Worm (Caenorhabditis elegans) whole organism, midembryonic: ENCODE results near the gene F36A4.5.

Experiments
- T22C8.4 ChIP-seq: fragments of 200-800 bp; sonication (Bioruptor generic); IDR thresholded peaks from 2 replicates; pipeline ENCODE4 v1.3.6; 2022; ENCODE audit warnings: missing genetic modification characterization, missing compliant biosample characterization
- cog-1 ChIP-seq: sonication (generic microtip); optimal IDR thresholded peaks from 2 replicates; lab custom pipeline; 2016; ENCODE audit warnings: missing genetic modification characterization, missing compliant biosample characterization
- flt-1 ChIP-seq: fragments of 200-800 bp; sonication (Bioruptor generic); IDR thresholded peaks from 2 replicates; pipeline ENCODE4 v1.3.6; 2022; ENCODE audit warnings: missing genetic modification characterization, missing compliant biosample characterization
- klf-2 ChIP-seq: fragments of 200-800 bp; sonication (Bioruptor generic); conservative IDR thresholded peaks from 2 replicates; pipeline ENCODE4 v1.3.6; 2022; ENCODE audit warnings: missing genetic modification reagents, missing genetic modification characterization, missing compliant biosample characterization
- med-1 ChIP-seq: sonication (generic microtip); optimal IDR thresholded peaks from 2 replicates; lab custom pipeline; 2017; ENCODE audit warnings: missing genetic modification characterization, mild to moderate bottlenecking, missing compliant biosample characterization, antibody characterized with exemption, missing genetic modification reagents; ENCODE audit not compliant: insufficient read depth
- ref-1 ChIP-seq: fragments of 200-800 bp; sonication (Bioruptor generic); conservative IDR thresholded peaks from 2 replicates; pipeline ENCODE4 v1.3.6; 2022; ENCODE audit warnings: missing genetic modification reagents, missing genetic modification characterization, missing compliant biosample characterization
- tab-1 ChIP-seq: fragments of 200-800 bp; sonication (Bioruptor generic); IDR thresholded peaks from 2 replicates; pipeline ENCODE4 v1.3.6; 2022; ENCODE audit warnings: missing genetic modification characterization, missing compliant biosample characterization
- ztf-23 ChIP-seq: fragments of 200-800 bp; sonication (Bioruptor generic); IDR thresholded peaks from 2 replicates; pipeline ENCODE4 v1.3.6; 2022; ENCODE audit warnings: missing genetic modification reagents, missing genetic modification characterization, missing compliant biosample characterization
- ztf-29 ChIP-seq: fragments of 200-800 bp; sonication (Bioruptor generic); IDR thresholded peaks from 2 replicates; pipeline ENCODE4 v1.3.6; 2022; ENCODE audit warnings: missing genetic modification reagents, missing genetic modification characterization, missing compliant biosample characterization

The F36A4.5 gene

DNA sequence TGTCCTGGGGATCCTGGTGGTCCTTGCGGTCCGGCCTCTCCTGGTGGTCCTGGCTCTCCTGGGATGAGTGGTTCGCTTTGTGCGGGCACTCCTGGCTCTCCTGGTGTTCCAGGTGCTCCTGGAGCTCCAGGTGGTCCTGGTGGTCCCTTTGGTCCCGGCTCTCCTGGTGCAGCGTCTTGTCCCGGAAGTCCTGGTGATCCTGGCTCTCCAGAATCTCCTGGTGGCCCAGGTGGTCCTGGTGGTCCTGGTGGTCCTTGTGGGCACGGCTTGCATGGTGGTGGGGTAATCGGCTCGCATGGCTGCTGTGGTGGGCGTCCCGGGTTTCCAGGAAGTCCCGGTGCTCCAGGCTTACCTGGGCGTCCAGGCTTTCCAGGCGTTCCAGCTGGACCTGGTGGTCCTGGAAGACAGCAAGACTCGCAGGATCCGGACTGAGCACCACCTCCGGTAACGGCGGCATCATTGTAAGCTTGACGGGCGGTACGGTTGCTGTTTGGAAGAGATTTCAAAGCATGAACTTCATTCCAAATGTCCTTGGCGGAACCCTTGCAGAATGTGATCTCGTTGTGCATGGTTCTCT lies 21.4 kb upstream of the F36A4.5 start:
- TF ChIP-seq ref-1 (GFP tag; lab: Robert Waterston, UW) (no peak), klf-2 (no peak), cog-1 (tag; lab: Kevin White, UChicago) (no peak), flt-1 (GFP tag; lab: Robert Waterston, UW) (peak; percentile 5; the same call in 1 of the 2 replicates), ztf-29 (GFP tag; lab: Robert Waterston, UW) (no peak), ztf-23 (no peak), med-1 (GFP tag; lab: Kevin White, UChicago) (no peak)

DNA sequence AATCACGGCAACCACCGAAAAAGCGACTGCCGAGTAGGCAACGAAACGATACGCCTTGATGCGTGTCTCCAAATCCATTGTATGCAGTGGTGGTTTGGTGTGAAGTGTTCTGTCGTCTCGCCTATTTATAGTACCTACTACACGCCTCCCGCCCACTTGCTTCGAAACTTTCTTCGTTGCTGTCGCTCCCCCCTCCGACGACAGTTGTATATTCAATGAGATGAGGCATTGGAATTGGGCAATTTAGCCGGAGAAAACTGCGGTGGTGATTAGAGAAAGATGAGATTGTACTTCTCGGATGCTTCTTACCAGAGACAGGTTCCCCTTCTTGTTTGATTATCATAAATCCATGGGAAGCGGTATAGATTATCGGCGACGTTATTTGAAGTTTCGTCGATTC lies 20.8 kb upstream of the F36A4.5 start, which contains the start of gene col-34:
Gene col-34, minus strand, starts transcription at position 101 of the 400 bp plus-strand sequence.
- TF ChIP-seq T22C8.4: no peak
- no peak for TF ChIP-seq ref-1 (GFP tag; lab: Robert Waterston, UW)
- no peak for TF ChIP-seq flt-1 (GFP tag; lab: Robert Waterston, UW)
- TF ChIP-seq cog-1 (tag; lab: Kevin White, UChicago): no peak
- TF ChIP-seq tab-1: no peak
- TF ChIP-seq klf-2: no peak

DNA sequence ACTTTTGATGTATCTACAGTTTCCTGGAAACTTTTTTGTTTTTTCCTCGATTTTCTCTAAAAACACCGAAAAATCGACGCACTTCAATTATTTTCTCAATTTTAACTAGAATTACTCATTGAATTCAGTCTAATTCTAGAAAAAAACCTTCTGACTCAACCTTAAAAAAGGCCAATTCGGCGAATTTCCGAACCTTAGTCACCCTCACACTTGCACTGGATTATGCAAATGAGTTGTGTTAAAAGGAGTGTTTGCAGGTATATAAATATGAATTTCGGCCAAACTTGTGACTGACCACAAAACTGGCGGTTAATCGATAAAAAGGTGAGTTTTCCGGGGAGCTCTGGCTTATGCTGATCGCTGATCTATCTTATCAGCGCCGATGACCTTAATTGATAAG lies 18.8 kb upstream of the F36A4.5 start, which contains the start of gene ttr-20:
Gene ttr-20, plus strand, starts transcription at position 301 of the 400 bp plus-strand sequence.
- TF ChIP-seq ztf-23 (no peak), ztf-29 (GFP tag; lab: Robert Waterston, UW) (no peak), tab-1 (no peak), klf-2 (no peak), flt-1 (GFP tag; lab: Robert Waterston, UW) (no peak), med-1 (GFP tag; lab: Kevin White, UChicago) (no peak), ref-1 (GFP tag; lab: Robert Waterston, UW) (no peak), cog-1 (tag; lab: Kevin White, UChicago) (no peak), T22C8.4 (no peak)

DNA sequence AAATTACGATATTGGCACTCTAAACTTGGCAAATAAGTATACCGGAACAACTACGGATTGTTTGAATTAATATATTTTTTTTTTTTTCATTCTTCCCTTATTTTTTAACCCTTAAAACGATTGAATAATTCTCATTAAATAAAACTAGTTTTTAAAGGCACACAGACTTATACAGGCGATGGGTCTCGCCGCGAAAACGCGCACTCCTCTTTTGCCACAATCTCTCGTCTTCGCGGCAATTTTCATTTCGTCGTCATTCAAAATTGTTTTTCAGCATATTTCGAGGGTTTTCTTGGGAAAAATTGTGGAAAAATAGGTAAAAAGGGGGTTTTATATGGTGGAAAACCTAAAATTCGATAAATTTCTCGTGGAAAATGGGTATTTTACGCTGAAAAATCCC lies 18.0 kb upstream of the F36A4.5 start:
- TF ChIP-seq T22C8.4 (no peak), ref-1 (GFP tag; lab: Robert Waterston, UW) (no peak), cog-1 (tag; lab: Kevin White, UChicago) (no peak), med-1 (GFP tag; lab: Kevin White, UChicago) (no peak), flt-1 (GFP tag; lab: Robert Waterston, UW) (no peak)

DNA sequence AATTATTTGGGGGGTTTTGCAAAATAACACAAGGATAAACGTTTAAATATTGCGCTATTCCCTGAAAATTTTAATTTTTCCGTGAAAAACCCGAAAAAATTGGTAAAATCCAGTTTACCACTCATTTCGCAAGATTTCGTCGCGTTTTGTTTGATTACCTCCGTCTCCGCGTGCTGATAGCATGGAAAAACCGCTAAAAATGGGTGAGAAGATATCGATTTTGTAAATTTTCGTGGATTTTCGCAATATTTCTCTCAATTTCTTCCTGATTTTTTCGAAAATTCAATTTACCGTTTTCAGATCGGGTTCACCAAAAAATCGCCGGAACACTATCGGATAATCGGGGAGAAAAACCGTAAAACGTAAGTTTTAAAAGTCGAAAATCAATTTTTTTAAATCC lies 17.6 kb upstream of the F36A4.5 start, which contains the start of gene ama-1:
Gene ama-1, plus strand, starts transcription at position 301 of the 400 bp plus-strand sequence.
- TF ChIP-seq med-1 (GFP tag; lab: Kevin White, UChicago): no peak
- no peak for TF ChIP-seq cog-1 (tag; lab: Kevin White, UChicago)
- no peak for TF ChIP-seq ztf-23
- TF ChIP-seq flt-1 (GFP tag; lab: Robert Waterston, UW): no peak
- TF ChIP-seq ref-1 (GFP tag; lab: Robert Waterston, UW): no peak
- no peak for TF ChIP-seq tab-1
- TF ChIP-seq klf-2: no peak
- no peak for TF ChIP-seq T22C8.4
- TF ChIP-seq ztf-29 (GFP tag; lab: Robert Waterston, UW): no peak

DNA sequence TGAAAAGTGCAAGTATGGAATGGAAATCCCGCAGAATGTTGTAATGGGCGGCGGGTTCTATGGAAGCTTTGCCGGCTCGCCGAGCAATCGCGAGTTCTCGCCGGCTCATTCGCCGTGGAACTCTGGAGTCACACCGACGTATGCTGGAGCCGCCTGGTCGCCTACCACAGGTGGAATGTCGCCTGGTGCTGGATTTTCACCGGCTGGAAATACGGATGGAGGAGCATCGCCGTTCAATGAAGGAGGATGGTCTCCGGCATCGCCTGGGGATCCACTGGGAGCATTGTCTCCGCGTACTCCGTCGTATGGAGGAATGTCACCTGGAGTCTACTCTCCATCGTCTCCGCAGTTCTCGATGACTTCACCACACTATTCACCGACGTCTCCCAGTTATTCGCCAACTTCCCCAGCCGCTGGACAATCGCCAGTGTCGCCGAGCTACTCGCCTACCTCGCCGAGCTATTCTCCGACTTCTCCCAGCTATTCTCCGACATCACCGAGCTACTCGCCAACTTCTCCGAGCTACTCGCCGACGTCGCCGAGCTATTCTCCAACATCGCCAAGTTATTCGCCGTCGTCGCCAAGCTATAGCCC lies 10.2 kb upstream of the F36A4.5 start:
- no peak for TF ChIP-seq ref-1 (GFP tag; lab: Robert Waterston, UW)
- no peak for TF ChIP-seq med-1 (GFP tag; lab: Kevin White, UChicago)
- TF ChIP-seq flt-1 (GFP tag; lab: Robert Waterston, UW): no peak
- TF ChIP-seq cog-1 (tag; lab: Kevin White, UChicago): no peak
- TF ChIP-seq ztf-29 (GFP tag; lab: Robert Waterston, UW): no peak
- TF ChIP-seq ztf-23: no peak
- 0 out of 2 replicates have a peak, but pooled peaks have one; percentile 37 for TF ChIP-seq klf-2

DNA sequence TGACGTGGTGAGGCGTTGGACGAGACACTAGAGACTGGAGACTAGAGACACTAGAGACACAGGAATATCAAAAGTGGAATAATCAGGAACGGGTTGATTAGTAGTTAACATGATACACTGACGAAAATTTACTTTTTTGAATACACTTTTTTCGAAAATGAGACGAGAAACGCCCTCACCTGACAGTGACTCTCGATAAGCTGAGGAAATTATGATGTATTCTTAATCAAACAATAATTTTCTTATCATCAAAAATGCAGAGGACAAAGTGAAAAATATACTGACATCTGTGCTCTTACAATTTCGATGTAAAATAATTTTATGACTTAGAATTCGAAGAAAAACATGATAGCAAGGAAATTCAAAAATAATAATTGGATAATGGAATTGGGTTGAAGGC lies 5.9 kb upstream of the F36A4.5 start:
- no peak for TF ChIP-seq flt-1 (GFP tag; lab: Robert Waterston, UW)
- TF ChIP-seq ztf-23: no peak
- TF ChIP-seq T22C8.4: no peak

DNA sequence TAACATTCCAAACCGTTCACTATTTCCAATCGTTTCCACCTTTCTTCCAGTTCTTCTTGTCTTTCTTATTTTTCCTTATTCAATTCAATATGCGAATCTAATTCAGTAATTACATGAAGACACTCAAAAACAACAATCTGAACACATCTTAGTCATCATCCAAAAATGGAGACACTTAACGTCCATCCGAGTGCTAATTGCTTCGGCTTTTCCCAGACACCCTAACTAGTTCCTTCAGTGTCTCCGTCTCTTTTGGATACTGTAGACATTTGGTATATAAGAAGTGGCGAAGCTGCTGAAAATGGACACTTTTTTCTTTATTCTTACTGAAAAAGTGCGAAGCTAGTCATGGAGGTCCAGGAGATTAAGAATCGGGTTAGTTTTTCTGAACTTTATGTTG lies 2.3 kb upstream of the F36A4.5 start, which contains the start of gene col-33:
Gene col-33, plus strand, starts transcription at position 301 of the 400 bp plus-strand sequence.
- TF ChIP-seq tab-1 (no peak), ref-1 (GFP tag; lab: Robert Waterston, UW) (no peak), ztf-29 (GFP tag; lab: Robert Waterston, UW) (no peak), med-1 (GFP tag; lab: Kevin White, UChicago) (no peak), T22C8.4 (no peak), klf-2 (no peak), ztf-23 (no peak), cog-1 (tag; lab: Kevin White, UChicago) (no peak), flt-1 (GFP tag; lab: Robert Waterston, UW) (no peak)

DNA sequence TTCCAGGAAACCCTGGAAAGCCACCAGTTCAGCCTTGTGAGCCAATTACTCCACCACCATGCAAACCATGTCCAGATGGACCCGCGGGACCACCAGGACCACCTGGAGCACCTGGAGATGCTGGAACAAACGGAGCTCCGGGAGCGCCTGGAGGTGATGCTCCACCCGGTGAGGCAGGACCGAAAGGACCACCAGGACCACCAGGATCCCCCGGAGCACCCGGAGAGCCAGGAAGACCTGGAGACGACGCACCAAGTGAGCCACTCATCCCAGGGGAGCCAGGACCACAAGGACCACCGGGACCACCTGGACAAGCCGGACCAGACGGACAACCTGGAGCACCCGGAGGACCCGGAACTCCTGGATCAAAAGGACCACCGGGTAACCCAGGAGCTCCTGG lies 675 bp upstream of the F36A4.5 start:
- no peak for TF ChIP-seq flt-1 (GFP tag; lab: Robert Waterston, UW)
- no peak for TF ChIP-seq ztf-23

DNA sequence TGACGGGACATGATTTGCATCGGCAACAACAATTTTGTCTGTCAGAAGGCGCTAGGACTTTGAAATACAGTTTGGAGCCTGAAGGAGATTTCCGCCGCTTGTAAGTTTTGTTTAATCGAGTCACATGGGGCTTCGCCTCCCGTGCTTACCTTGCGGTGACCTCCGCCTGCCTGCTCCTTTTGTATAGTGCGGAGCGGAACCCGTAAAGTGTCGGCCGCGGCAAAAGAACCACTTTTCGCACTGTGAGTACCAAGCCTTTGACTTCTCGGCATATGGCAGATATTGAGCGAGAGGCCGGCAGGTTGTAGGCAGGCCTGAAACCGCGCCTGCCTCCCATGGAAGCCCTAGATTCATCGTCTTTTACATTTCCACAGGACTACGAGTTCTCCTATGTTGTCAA lies 627 bp downstream of the F36A4.5 start:
- TF ChIP-seq tab-1 (no peak), ztf-29 (GFP tag; lab: Robert Waterston, UW) (no peak), ztf-23 (no peak), T22C8.4 (no peak), ref-1 (GFP tag; lab: Robert Waterston, UW) (no peak), cog-1 (tag; lab: Kevin White, UChicago) (no peak), flt-1 (GFP tag; lab: Robert Waterston, UW) (no peak), med-1 (GFP tag; lab: Kevin White, UChicago) (no peak), klf-2 (no peak)
